Fruit fly (Drosophila melanogaster): ENCODE results near the gene mahe.
A peak's percentile ranks its signal among the peaks of the same experiment; 100 is the strongest.

The mahe gene

DNA sequence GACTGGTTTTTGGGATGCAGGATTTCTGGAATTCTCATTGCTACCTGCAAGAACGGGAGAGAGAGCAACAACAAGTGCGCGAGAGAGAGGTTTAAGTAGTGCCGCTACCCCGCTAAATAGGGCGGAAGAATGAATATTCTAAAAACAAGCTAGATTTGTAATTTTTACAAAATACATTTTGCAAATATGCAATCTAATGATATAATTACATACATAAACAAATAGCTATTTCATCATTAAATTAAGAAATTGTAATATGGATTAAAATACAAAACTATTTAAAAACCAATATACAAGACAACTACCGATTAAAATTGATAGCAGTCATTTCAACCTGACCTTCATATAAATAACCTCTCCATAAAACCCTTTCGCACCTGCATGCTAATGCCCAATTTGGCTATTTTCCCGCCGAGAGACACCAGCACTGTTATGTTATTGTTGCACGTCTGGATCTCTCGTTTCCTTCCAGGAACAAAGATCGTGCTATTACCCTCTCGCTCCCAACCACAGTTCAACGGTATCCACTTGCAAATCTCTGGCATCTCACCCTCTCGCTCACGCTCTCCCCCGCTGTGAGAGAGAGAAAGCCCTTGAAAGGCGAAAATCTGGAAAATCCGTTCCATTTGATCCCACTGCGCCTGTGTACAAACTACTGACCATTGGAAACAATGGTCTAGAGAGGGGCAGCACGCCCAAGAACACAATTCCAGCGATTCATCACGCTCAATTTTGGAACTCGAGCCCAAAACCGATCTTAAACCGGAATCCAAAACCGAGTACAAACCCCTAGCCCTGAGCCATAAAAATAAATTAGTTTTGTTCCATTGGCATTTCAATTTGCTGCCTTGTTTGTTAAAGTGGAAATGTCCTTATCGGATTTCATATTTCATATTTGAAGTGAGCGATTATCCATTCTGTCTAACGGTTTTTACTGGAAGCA lies 39.3 kb downstream of the mahe start, which contains the start of gene Nek2:
TSS of gene Nek2 (minus strand) at position 51 of the 943 bp plus-strand sequence.
- TF ChIP-seq rn (GFP tag; IDR thresholded peaks at IDR 0.05) (no peak), CG15710 (tag; optimal IDR thresholded peaks at IDR 0.05) (peak; percentile 7), Pif1B (GFP tag; optimal IDR thresholded peaks at IDR 0.05) (peak; percentile 26), gl (tag; optimal IDR thresholded peaks at IDR 0.05) (no peak), Pif1A (GFP tag; optimal IDR thresholded peaks at IDR 0.05) (peak; percentile 15), Ets98B (GFP tag; IDR thresholded peaks at IDR 0.05) (no peak), CG14655 (GFP tag; optimal IDR thresholded peaks at IDR 0.05) (peak; percentile 48), CG13204 (GFP tag; optimal IDR thresholded peaks at IDR 0.05) (no peak), CG8301 (tag; optimal IDR thresholded peaks at IDR 0.05) (peak; percentile 38), EcR (GFP tag; optimal IDR thresholded peaks at IDR 0.05) (peak; percentile 32), D1 (tag; optimal IDR thresholded peaks at IDR 0.05) (peak; percentile 1), CG4496 (GFP tag; IDR thresholded peaks at IDR 0.05) (no peak), CG34367 (tag; optimal IDR thresholded peaks at IDR 0.05) (peak; percentile 22), Snoo (tag; optimal IDR thresholded peaks at IDR 0.05) (peak; percentile 23), CG8159 (tag; optimal IDR thresholded peaks at IDR 0.05) (peak; percentile 40), CG9948 (tag; optimal IDR thresholded peaks at IDR 0.05) (peak; percentile 32)

- TF ChIP-seq fd96Ca (GFP tag; IDR thresholded peaks at IDR 0.05) (no peak), EcR (GFP tag; optimal IDR thresholded peaks at IDR 0.05) (no peak), gl (tag; optimal IDR thresholded peaks at IDR 0.05) (no peak), CG8159 (tag; optimal IDR thresholded peaks at IDR 0.05) (peak; percentile 52), CG34367 (tag; optimal IDR thresholded peaks at IDR 0.05) (peak; percentile 47), Ets98B (GFP tag; IDR thresholded peaks at IDR 0.05) (peak; percentile 62; the same call in 1 of the 2 replicates), CG15710 (tag; optimal IDR thresholded peaks at IDR 0.05) (peak; percentile 55), CG17806 (tag; optimal IDR thresholded peaks at IDR 0.05) (peak; percentile 65), Pif1A (GFP tag; optimal IDR thresholded peaks at IDR 0.05) (peak; percentile 80), CG12605 (GFP tag; IDR thresholded peaks at IDR 0.05) (peak; percentile 52), rn (GFP tag; IDR thresholded peaks at IDR 0.05) (peak; percentile 63; the same call in 1 of the 2 replicates), D1 (tag; optimal IDR thresholded peaks at IDR 0.05) (peak; percentile 32), Snoo (tag; optimal IDR thresholded peaks at IDR 0.05) (no peak), CG4496 (GFP tag; IDR thresholded peaks at IDR 0.05) (peak; percentile 78), CG9948 (tag; optimal IDR thresholded peaks at IDR 0.05) (no peak), CG32121 (GFP tag; IDR thresholded peaks at IDR 0.05) (peak; percentile 48; the same call in 1 of the 2 replicates), CG8301 (tag; optimal IDR thresholded peaks at IDR 0.05) (peak; percentile 52), CG10348 (GFP tag; IDR thresholded peaks at IDR 0.05) (no peak), Pif1B (GFP tag; optimal IDR thresholded peaks at IDR 0.05) (peak; percentile 81), CG14655 (GFP tag; optimal IDR thresholded peaks at IDR 0.05) (peak; percentile 55)
Observed at dm6 chrX:7888386-7889024, 42.7 kb downstream of the mahe start, which contains the start of gene Acat1. TSS of gene Acat1 (minus strand) at chrX:7888785.

- TF ChIP-seq CG12605 (GFP tag; IDR thresholded peaks at IDR 0.05): no peak
- TF ChIP-seq CG15710 (tag; optimal IDR thresholded peaks at IDR 0.05): no peak
- no peak for TF ChIP-seq CG9948 (tag; optimal IDR thresholded peaks at IDR 0.05)
- no peak for TF ChIP-seq Pif1B (GFP tag; optimal IDR thresholded peaks at IDR 0.05)
- TF ChIP-seq CG17806 (tag; optimal IDR thresholded peaks at IDR 0.05): no peak
- no peak for TF ChIP-seq CG4496 (GFP tag; IDR thresholded peaks at IDR 0.05)
- TF ChIP-seq CG8159 (tag; optimal IDR thresholded peaks at IDR 0.05): no peak
- TF ChIP-seq fd96Ca (GFP tag; IDR thresholded peaks at IDR 0.05): no peak
Observed at dm6 chrX:7884360-7884759, 46.8 kb downstream of the mahe start, which contains the start of gene Ir7g. TSS of gene Ir7g (plus strand) at chrX:7884660.

DNA sequence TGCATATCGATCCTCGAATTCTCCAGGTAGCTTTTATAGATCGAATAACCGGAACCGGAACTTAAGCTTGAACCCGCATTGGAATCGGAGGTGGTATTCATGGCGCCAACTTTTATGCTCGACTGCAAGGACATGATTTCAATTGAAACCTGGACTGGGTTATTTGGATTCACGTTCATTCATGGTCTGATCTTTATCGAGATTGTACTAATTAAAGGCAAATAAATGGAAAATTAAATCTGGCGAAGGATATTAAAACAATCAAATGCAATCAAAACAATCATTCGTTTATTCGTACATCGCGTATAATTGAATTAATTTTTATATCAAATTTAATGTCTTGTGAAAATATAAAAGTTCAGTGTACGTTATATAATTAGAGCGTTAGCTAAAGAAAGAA lies 47.3 kb downstream of the mahe start, which contains the start of gene Ir7f:
TSS of gene Ir7f (minus strand) at position 101 of the 400 bp plus-strand sequence.
- TF ChIP-seq CG13204 (GFP tag; optimal IDR thresholded peaks at IDR 0.05) (no peak), Pif1B (GFP tag; optimal IDR thresholded peaks at IDR 0.05) (no peak), CG15710 (tag; optimal IDR thresholded peaks at IDR 0.05) (no peak), CG32121 (GFP tag; IDR thresholded peaks at IDR 0.05) (no peak), CG14655 (GFP tag; optimal IDR thresholded peaks at IDR 0.05) (no peak), CG8159 (tag; optimal IDR thresholded peaks at IDR 0.05) (no peak), CG10348 (GFP tag; IDR thresholded peaks at IDR 0.05) (no peak), CG34367 (tag; optimal IDR thresholded peaks at IDR 0.05) (no peak), rn (GFP tag; IDR thresholded peaks at IDR 0.05) (no peak), gl (tag; optimal IDR thresholded peaks at IDR 0.05) (no peak), D1 (tag; optimal IDR thresholded peaks at IDR 0.05) (no peak), CG8301 (tag; optimal IDR thresholded peaks at IDR 0.05) (no peak), CG9948 (tag; optimal IDR thresholded peaks at IDR 0.05) (no peak), CG4496 (GFP tag; IDR thresholded peaks at IDR 0.05) (no peak), EcR (GFP tag; optimal IDR thresholded peaks at IDR 0.05) (no peak), fd96Ca (GFP tag; IDR thresholded peaks at IDR 0.05) (no peak)

dm6 chrX:7881579-7881978 lies 49.6 kb downstream of the mahe start, which contains the start of gene Ir7e:
TSS of gene Ir7e (minus strand) at chrX:7881679.
- TF ChIP-seq CG8301 (tag; optimal IDR thresholded peaks at IDR 0.05) (no peak), CG34367 (tag; optimal IDR thresholded peaks at IDR 0.05) (no peak), EcR (GFP tag; optimal IDR thresholded peaks at IDR 0.05) (no peak), rn (GFP tag; IDR thresholded peaks at IDR 0.05) (no peak), Snoo (tag; optimal IDR thresholded peaks at IDR 0.05) (no peak), D1 (tag; optimal IDR thresholded peaks at IDR 0.05) (no peak), CG14655 (GFP tag; optimal IDR thresholded peaks at IDR 0.05) (no peak), CG32121 (GFP tag; IDR thresholded peaks at IDR 0.05) (no peak), Ets98B (GFP tag; IDR thresholded peaks at IDR 0.05) (no peak)
